Fruit fly (Drosophila melanogaster) Kc167 (cell line): Measurements from ENCODE around the gene CG33795.

Source experiments
- h ChIP-seq: fragments of >200 bp; optimal IDR thresholded peaks from 3 replicates; lab custom pipeline; 2018; ENCODE audit warnings: missing external identifiers
- insv ChIP-seq: fragments of >200 bp; optimal IDR thresholded peaks from 3 replicates; lab custom pipeline; 2018; ENCODE audit warnings: missing external identifiers
- psq ChIP-seq: fragments of >200 bp; optimal IDR thresholded peaks from 2 replicates; lab custom pipeline; 2017; ENCODE audit warnings: missing external identifiers

- TF ChIP-seq psq (no peak), h (lab: Kevin White, UChicago) (no peak), insv (no peak)
These were observed 25.9 kb downstream of the CG33795 start for dm6 chr3L:16145282-16145681.
